Worm (Caenorhabditis elegans) whole organism, midembryonic: ENCODE results near the gene trxr-1.

Experiments used
- cog-1 ChIP-seq: sonication (generic microtip); optimal IDR thresholded peaks from 2 replicates; lab custom pipeline; 2016; ENCODE audit warnings: missing genetic modification characterization, missing compliant biosample characterization
- flt-1 ChIP-seq: fragments of 200-800 bp; sonication (Bioruptor generic); IDR thresholded peaks from 2 replicates; pipeline ENCODE4 v1.3.6; 2022; ENCODE audit warnings: missing genetic modification characterization, missing compliant biosample characterization
- klf-2 ChIP-seq: fragments of 200-800 bp; sonication (Bioruptor generic); conservative IDR thresholded peaks from 2 replicates; pipeline ENCODE4 v1.3.6; 2022; ENCODE audit warnings: missing genetic modification reagents, missing genetic modification characterization, missing compliant biosample characterization
- ref-1 ChIP-seq: fragments of 200-800 bp; sonication (Bioruptor generic); conservative IDR thresholded peaks from 2 replicates; pipeline ENCODE4 v1.3.6; 2022; ENCODE audit warnings: missing genetic modification reagents, missing genetic modification characterization, missing compliant biosample characterization
- tab-1 ChIP-seq: fragments of 200-800 bp; sonication (Bioruptor generic); IDR thresholded peaks from 2 replicates; pipeline ENCODE4 v1.3.6; 2022; ENCODE audit warnings: missing genetic modification characterization, missing compliant biosample characterization
- ztf-23 ChIP-seq: fragments of 200-800 bp; sonication (Bioruptor generic); IDR thresholded peaks from 2 replicates; pipeline ENCODE4 v1.3.6; 2022; ENCODE audit warnings: missing genetic modification reagents, missing genetic modification characterization, missing compliant biosample characterization
- ztf-29 ChIP-seq: fragments of 200-800 bp; sonication (Bioruptor generic); IDR thresholded peaks from 2 replicates; pipeline ENCODE4 v1.3.6; 2022; ENCODE audit warnings: missing genetic modification reagents, missing genetic modification characterization, missing compliant biosample characterization

DNA sequence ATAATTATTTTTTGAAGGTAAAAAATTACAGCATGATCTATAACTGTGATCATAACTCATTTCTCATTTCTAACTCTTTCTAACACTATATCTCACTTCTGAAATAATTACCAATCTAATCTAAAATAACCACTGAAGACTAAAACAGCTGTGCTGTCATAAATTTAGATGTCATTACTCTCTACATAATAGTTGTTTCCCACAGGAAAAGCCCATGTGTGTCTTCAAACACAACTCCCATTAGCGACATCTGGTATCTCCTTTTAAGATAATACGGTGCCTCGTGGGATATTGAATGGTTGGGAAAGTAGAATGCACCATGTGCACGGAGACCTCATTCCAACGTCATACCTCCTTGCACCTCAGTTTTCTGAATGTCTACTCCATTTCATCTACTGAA, 53.3 kb downstream of the trxr-1 start, which contains the start of gene Y43B11AL.1:
- TF ChIP-seq tab-1 (GFP tag; lab: Robert Waterston, UW) (no peak), ref-1 (GFP tag; lab: Robert Waterston, UW) (no peak), flt-1 (GFP tag; lab: Robert Waterston, UW) (no peak), cog-1 (tag; lab: Kevin White, UChicago) (no peak), klf-2 (no peak), ztf-23 (GFP tag; lab: Robert Waterston, UW) (no peak), ztf-29 (GFP tag; lab: Robert Waterston, UW) (no peak)
